Worm (Caenorhabditis elegans) whole organism, midembryonic: Measurements from ENCODE around the gene srh-181.

Source experiments
- cog-1 ChIP-seq: sonication (generic microtip); optimal IDR thresholded peaks from 2 replicates; lab custom pipeline; 2016; ENCODE audit warnings: missing genetic modification characterization, missing compliant biosample characterization
- flt-1 ChIP-seq: fragments of 200-800 bp; sonication (Bioruptor generic); IDR thresholded peaks from 2 replicates; pipeline ENCODE4 v1.3.6; 2022; ENCODE audit warnings: missing genetic modification characterization, missing compliant biosample characterization
- tab-1 ChIP-seq: fragments of 200-800 bp; sonication (Bioruptor generic); IDR thresholded peaks from 2 replicates; pipeline ENCODE4 v1.3.6; 2022; ENCODE audit warnings: missing genetic modification characterization, missing compliant biosample characterization

DNA sequence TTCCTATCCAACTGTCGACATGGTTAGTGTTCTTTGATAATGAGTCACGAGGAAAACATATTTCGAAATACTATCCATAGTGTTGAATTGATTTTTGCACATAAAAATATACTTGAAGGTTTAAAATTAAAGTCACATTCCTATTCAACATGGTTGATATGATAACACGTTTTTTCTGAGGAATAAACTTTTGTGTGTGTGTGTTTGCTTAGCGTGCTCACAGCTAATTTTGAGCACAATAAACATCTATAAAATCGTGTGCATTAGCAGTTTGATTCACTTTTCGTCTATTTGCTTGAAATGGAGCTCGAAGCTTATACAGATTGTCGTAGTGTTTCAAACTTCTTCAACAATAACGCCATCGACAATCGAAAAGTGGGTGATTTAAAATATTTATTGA lies 17.7 kb upstream of the srh-181 start, which contains the start of gene ZK228.10:
- no peak for TF ChIP-seq cog-1
- no peak for TF ChIP-seq tab-1
- no peak for TF ChIP-seq flt-1
